Worm (Caenorhabditis elegans): ENCODE results near the gene F54D5.5.

The F54D5.5 gene

DNA sequence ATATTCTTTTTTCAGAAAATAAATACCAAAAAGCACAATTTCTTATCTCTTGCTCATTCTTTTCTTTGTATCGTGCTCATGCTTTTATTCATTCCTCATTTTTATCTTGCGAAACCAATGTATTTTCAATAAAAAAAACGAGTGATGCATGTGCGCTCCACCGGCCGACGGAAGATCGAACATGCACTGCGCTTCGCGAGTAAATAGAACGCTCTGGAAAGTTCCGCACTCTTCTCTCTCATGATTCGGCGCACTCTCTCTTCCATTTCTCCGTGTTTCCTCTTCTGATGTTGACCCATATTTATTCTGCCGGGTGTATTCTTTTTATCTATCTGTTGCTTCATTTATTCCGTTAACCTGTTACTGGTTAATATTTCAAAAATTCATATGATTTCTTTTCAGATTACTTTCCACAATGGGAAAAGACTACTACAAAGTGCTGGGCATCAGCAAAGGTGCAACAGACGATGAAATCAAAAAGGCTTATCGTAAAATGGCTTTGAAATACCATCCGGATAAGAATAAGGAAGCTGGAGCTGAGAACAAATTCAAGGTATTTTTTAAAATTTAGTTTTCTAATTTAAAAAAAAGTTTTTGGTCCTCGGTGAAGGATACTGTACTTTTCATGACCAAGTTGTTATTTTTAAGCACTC lies 21.4 kb downstream of the F54D5.5 start, which contains the start of gene dnj-13 (continued):
- TF ChIP-seq elt-3 (tag; optimal IDR thresholded peaks at IDR 0.05) (no peak), unc-39 (tag; optimal IDR thresholded peaks at IDR 0.05) (no peak), snpc-4 (tag; optimal IDR thresholded peaks at IDR 0.05) (peak; percentile 78), nhr-23 (tag; optimal IDR thresholded peaks at IDR 0.05) (no peak), F13H6.1 (tag; optimal IDR thresholded peaks at IDR 0.05) (peak; percentile 96), blmp-1 (tag; optimal IDR thresholded peaks at IDR 0.05; ENCODE audit: insufficient read depth) (peak; percentile 66), sma-9 (GFP tag; optimal IDR thresholded peaks at IDR 0.05) (peak; percentile 97), sma-9 (tag; optimal IDR thresholded peaks at IDR 0.05) (no peak), crh-2 (tag; optimal IDR thresholded peaks at IDR 0.05) (peak; percentile 93), nhr-129 (tag; optimal IDR thresholded peaks at IDR 0.05) (peak; percentile 86), ZK546.5 (tag; optimal IDR thresholded peaks at IDR 0.05) (peak; percentile 38), lin-39 (tag; optimal IDR thresholded peaks at IDR 0.05) (peak; percentile 30)

DNA sequence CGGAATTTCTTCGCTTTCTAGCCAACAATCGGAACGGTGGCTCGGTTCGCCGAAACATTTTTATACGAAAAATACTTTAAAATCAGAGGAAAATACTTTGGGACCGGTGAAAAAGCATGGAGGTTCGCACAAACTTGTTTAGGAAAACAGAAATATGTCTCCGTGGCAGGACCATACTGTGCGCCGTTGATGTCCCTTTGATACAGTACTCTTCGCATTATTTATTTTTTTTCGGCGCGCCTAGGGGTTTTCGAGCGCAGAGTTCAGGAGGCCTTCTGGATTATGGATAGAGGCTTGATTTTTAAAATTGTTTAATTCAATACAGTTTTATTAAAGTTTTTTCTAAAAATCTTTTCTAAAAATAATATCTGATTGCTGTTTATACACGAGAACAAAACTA lies 22.1 kb downstream of the F54D5.5 start, which contains the start of gene F54D5.9:
TSS of gene F54D5.9 (minus strand) at position 115 of the 400 bp plus-strand sequence.
- TF ChIP-seq ztf-11 (tag; optimal IDR thresholded peaks at IDR 0.05): no peak
- no peak for TF ChIP-seq unc-39 (tag; optimal IDR thresholded peaks at IDR 0.05)
- no peak for TF ChIP-seq ceh-82 (tag; optimal IDR thresholded peaks at IDR 0.05)
- TF ChIP-seq ama-1 (optimal IDR thresholded peaks at IDR 0.05): no peak
- no peak for TF ChIP-seq blmp-1 (tag; optimal IDR thresholded peaks at IDR 0.05; ENCODE audit: insufficient read depth)
- no peak for TF ChIP-seq alr-1 (tag; optimal IDR thresholded peaks at IDR 0.05)
- no peak for TF ChIP-seq ZK546.5 (tag; optimal IDR thresholded peaks at IDR 0.05)
- TF ChIP-seq nhr-12 (tag; optimal IDR thresholded peaks at IDR 0.05): no peak
- no peak for TF ChIP-seq nhr-237 (tag; optimal IDR thresholded peaks at IDR 0.05)
- TF ChIP-seq lin-39 (tag; optimal IDR thresholded peaks at IDR 0.05): no peak
- TF ChIP-seq sem-4 (tag; optimal IDR thresholded peaks at IDR 0.05): no peak

DNA sequence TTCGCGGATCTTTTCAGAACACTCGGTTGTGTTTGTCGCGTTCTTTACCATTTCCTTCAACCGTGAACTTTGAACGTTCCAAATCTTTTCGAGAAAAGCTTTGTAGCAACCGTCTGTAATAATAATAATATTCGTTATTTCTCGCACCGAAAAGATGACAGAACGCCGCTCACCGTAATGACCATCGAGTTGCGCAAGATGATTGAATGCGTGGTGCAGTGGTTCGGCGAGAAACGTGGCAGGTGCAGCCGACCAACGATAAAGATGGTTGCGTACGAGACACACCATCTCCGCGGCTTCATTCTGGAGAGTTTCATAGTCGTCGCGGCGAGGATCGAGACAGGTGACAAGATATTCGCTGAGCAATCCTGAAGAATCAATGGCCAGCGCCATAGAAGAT lies 23.9 kb downstream of the F54D5.5 start:
- no peak for TF ChIP-seq dmd-4 (tag; optimal IDR thresholded peaks at IDR 0.05)
- TF ChIP-seq nhr-12 (tag; optimal IDR thresholded peaks at IDR 0.05): no peak
- no peak for TF ChIP-seq nhr-21 (tag; optimal IDR thresholded peaks at IDR 0.05)
- no peak for TF ChIP-seq gmeb-1 (tag; optimal IDR thresholded peaks at IDR 0.05)
- no peak for TF ChIP-seq aly-2 (tag; optimal IDR thresholded peaks at IDR 0.05)
- no peak for TF ChIP-seq lin-13 (GFP tag; optimal IDR thresholded peaks at IDR 0.05)
- no peak for TF ChIP-seq ZK546.5 (tag; optimal IDR thresholded peaks at IDR 0.05)
- no peak for TF ChIP-seq alr-1 (tag; optimal IDR thresholded peaks at IDR 0.05)
- TF ChIP-seq C34F6.9 (tag; optimal IDR thresholded peaks at IDR 0.05): no peak
- TF ChIP-seq nhr-11 (tag; optimal IDR thresholded peaks at IDR 0.05): no peak
- TF ChIP-seq F13H6.1 (tag; optimal IDR thresholded peaks at IDR 0.05): no peak
- no peak for TF ChIP-seq nhr-25 (tag; optimal IDR thresholded peaks at IDR 0.05)
- TF ChIP-seq nhr-237 (tag; optimal IDR thresholded peaks at IDR 0.05): no peak
- no peak for TF ChIP-seq sem-4 (tag; optimal IDR thresholded peaks at IDR 0.05)
- no peak for TF ChIP-seq sma-9 (GFP tag; optimal IDR thresholded peaks at IDR 0.05)
- no peak for TF ChIP-seq sma-9 (tag; optimal IDR thresholded peaks at IDR 0.05)
- TF ChIP-seq snpc-4 (tag; optimal IDR thresholded peaks at IDR 0.05): no peak

DNA sequence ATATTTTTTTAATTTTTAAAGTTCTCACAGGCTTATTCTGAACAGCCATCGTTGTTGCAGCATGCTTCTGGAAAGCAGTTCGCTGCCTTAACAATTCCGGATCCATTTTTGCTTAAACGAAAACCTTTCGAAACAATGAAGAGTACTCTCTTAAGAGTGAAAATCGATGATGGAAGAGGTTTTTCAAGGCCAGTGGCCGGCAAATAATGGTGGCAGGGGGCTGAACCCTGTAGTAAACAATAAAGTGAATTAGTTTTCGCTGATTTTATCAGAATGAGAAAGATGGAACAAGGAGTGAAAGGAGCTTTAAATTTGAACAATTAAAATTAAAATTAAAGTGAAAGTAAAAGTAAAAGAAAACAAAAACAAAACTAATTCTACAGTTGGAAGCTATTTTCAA lies 24.4 kb downstream of the F54D5.5 start, which contains the start of gene gtf-2E2:
TSS of gene gtf-2E2 (minus strand) at position 111 of the 400 bp plus-strand sequence.
- peak; percentile 11 for TF ChIP-seq ama-1 (optimal IDR thresholded peaks at IDR 0.05)
- TF ChIP-seq lsy-2 (tag; optimal IDR thresholded peaks at IDR 0.05): peak in 1 of 2 experiments; percentile 39
- no peak for TF ChIP-seq zag-1 (tag; optimal IDR thresholded peaks at IDR 0.05)
- peak; percentile 66 for TF ChIP-seq C34F6.9 (tag; optimal IDR thresholded peaks at IDR 0.05)
- TF ChIP-seq crh-2 (tag; optimal IDR thresholded peaks at IDR 0.05): peak; percentile 25
- TF ChIP-seq nhr-129 (tag; optimal IDR thresholded peaks at IDR 0.05): peak; percentile 20
- TF ChIP-seq unc-55 (GFP tag; optimal IDR thresholded peaks at IDR 0.05): peak; percentile 33
- no peak for TF ChIP-seq mbf-1 (tag; optimal IDR thresholded peaks at IDR 0.05)
- peak; percentile 8 for TF ChIP-seq fos-1 (tag; optimal IDR thresholded peaks at IDR 0.05)

DNA sequence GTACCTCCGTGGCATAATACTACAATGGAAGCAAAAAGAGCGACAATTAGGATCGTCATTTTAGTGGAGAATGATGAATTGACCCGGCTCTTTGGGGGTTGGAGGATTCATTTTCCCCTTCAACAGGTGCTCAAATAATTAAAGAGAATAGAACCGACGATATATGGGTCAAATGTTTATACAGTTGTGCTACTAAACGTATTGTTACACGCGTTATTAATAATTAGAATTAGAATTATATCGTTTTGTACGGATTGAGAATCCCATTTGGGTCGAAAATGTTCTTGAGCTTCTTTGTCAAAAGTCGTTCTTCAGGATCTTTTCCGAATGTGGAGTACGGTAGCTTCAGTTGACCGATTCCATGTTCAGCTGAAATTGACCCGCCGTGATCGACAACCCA lies 28.1 kb downstream of the F54D5.5 start, which contains the start of gene Y62F5A.9:
TSS of gene Y62F5A.9 (minus strand) at position 101 of the 400 bp plus-strand sequence.
- TF ChIP-seq ama-1 (optimal IDR thresholded peaks at IDR 0.05) (no peak), unc-39 (tag; optimal IDR thresholded peaks at IDR 0.05) (no peak), nhr-129 (tag; optimal IDR thresholded peaks at IDR 0.05) (no peak), fos-1 (tag; optimal IDR thresholded peaks at IDR 0.05) (no peak), aly-2 (tag; optimal IDR thresholded peaks at IDR 0.05) (no peak), egl-27 (tag; optimal IDR thresholded peaks at IDR 0.05) (no peak), mbf-1 (tag; optimal IDR thresholded peaks at IDR 0.05) (no peak), blmp-1 (tag; optimal IDR thresholded peaks at IDR 0.05; ENCODE audit: insufficient read depth) (no peak), sma-9 (GFP tag; optimal IDR thresholded peaks at IDR 0.05) (no peak), sma-9 (tag; optimal IDR thresholded peaks at IDR 0.05) (no peak), sem-4 (tag; optimal IDR thresholded peaks at IDR 0.05) (no peak), nhr-10 (tag; optimal IDR thresholded peaks at IDR 0.05) (no peak), nhr-23 (tag; optimal IDR thresholded peaks at IDR 0.05) (no peak)

Data from whole organism, L2 larva.